Worm (Caenorhabditis elegans) whole organism, early embryonic: ENCODE results near the gene W08G11.3.
A peak's percentile ranks its signal among the peaks of the same experiment; 100 is the strongest.

Source experiments
- B0310.2 ChIP-seq: sonication (generic microtip); optimal IDR thresholded peaks from 2 replicates; lab custom pipeline; 2016; ENCODE audit warnings: mild to moderate bottlenecking, missing genetic modification characterization, missing compliant biosample characterization
- F13C5.2 ChIP-seq: sonication (generic microtip); optimal IDR thresholded peaks from 2 replicates; lab custom pipeline; 2017; ENCODE audit warnings: mild to moderate bottlenecking, missing genetic modification characterization, inconsistent platforms, missing compliant biosample characterization
- aly-1 ChIP-seq: sonication (generic microtip); optimal IDR thresholded peaks from 2 replicates; lab custom pipeline; 2016; ENCODE audit warnings: missing genetic modification characterization, missing compliant biosample characterization
- ama-1 ChIP-seq: fragments of 150-350 bp; optimal IDR thresholded peaks from 2 replicates; lab custom pipeline; 2014
- ceh-13 ChIP-seq: fragments of 200-800 bp; sonication (Bioruptor generic); optimal IDR thresholded peaks from 2 replicates; lab custom pipeline; 2018; ENCODE audit warnings: mild to moderate bottlenecking, missing genetic modification characterization, missing compliant biosample characterization
- ceh-36 ChIP-seq: sonication (generic microtip); optimal IDR thresholded peaks from 2 replicates; lab custom pipeline; 2016; ENCODE audit warnings: missing genetic modification characterization, inconsistent platforms, missing compliant biosample characterization
- ets-7 ChIP-seq: sonication (generic microtip); optimal IDR thresholded peaks from 2 replicates; lab custom pipeline; 2016; ENCODE audit warnings: missing genotype, missing genetic modification characterization, missing compliant biosample characterization
- flt-1 ChIP-seq: fragments of 200-800 bp; sonication (Bioruptor generic); IDR thresholded peaks from 2 replicates; pipeline ENCODE4 v1.3.6; 2022; ENCODE audit warnings: missing genetic modification characterization, missing compliant biosample characterization
- hmg-4 ChIP-seq: fragments of 200-800 bp; sonication (Bioruptor generic); optimal IDR thresholded peaks from 2 replicates; lab custom pipeline; 2018; ENCODE audit warnings: mild to moderate bottlenecking, missing genetic modification characterization, missing compliant biosample characterization
- hnd-1 ChIP-seq: sonication (generic microtip); optimal IDR thresholded peaks from 2 replicates; lab custom pipeline; 2016; ENCODE audit warnings: missing genetic modification characterization, missing compliant biosample characterization
- pes-1 ChIP-seq: fragments of 200-800 bp; sonication (Bioruptor generic); IDR thresholded peaks from 2 replicates; pipeline ENCODE4 v1.3.6; 2022; ENCODE audit warnings: missing genetic modification reagents, missing genetic modification characterization, missing compliant biosample characterization
- scrt-1 ChIP-seq: fragments of 200-800 bp; sonication (Bioruptor generic); IDR thresholded peaks from 2 replicates; pipeline ENCODE4 v1.3.6; 2022; ENCODE audit warnings: missing genetic modification characterization, missing compliant biosample characterization
- tbx-37 ChIP-seq: fragments of 200-800 bp; sonication (Bioruptor generic); conservative IDR thresholded peaks from 2 replicates; pipeline ENCODE4 v1.3.6; 2022; ENCODE audit warnings: missing genetic modification reagents, missing genetic modification characterization, missing compliant biosample characterization

DNA sequence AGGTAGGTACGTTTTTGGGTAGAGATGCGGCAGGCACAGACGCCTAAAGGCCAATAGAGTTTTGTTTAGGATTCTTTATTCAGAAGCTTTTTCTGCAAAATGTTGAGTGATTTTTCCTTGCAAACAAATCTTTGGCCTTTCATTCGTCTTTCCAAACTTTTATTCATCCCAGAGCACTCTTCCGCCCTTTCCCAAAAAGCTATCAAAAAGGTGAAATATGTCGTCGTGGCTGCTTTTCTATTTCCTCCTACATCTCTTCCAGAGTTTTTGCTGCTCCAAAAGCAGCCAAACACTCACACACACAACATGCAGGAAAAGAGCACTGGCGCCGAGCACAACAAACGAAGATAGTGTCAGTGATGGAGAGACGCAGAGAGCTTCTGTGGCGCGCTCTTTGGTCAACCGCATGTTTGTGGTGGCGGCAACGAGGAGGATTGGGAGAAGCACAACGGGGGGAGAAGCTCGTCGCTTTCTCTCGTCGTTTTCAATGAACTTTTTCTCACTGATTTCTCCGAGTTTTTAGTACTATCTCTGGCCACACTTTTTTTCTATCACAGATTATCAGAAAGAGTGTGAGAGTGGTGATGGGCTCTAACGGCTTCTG is 16.6 kb upstream of the W08G11.3 start:
- TF ChIP-seq ama-1 (lab: Kevin White, UChicago) (no peak), F13C5.2 (no peak), pes-1 (no peak), hnd-1 (no peak), ceh-13 (no peak), tbx-37 (GFP tag; lab: Robert Waterston, UW) (no peak), ceh-36 (tag; lab: Kevin White, UChicago) (no peak), hmg-4 (peak; percentile 13), scrt-1 (no peak), ets-7 (tag; lab: Kevin White, UChicago) (no peak), B0310.2 (no peak), flt-1 (GFP tag; lab: Robert Waterston, UW) (no peak), aly-1 (no peak)
